Fruit fly (Drosophila melanogaster): ENCODE data around the gene Sec71.

The Sec71 gene

DNA sequence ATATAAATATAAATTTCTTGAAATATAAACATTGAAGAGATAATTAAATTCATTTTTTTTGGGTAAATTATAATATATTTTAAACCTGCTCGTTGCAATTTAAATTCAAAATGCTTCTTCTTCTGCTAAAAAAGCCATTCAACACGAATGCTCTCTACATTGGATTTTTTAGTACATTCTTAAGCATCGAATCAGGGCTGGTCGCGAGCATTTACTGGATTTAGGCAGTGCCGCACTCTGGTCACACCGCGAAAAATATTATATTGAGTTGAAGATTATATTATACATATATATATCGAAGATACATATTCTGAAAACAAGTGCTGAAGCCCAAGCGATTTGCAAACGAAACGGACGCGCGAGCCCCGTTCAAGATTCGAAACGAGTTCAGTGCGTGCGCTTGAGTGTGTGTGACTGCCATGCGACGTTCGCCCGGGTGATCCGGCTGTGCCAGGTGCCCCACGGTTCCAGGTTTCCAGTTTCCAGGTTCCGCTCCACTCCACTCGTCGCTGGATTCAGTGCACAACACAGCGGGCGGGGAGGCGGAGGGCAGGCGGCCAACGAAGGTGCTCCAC is 20.4 kb downstream of the Sec71 start, which contains the start of gene Sos (continued):
- TF ChIP-seq CG12071 (GFP tag; optimal IDR thresholded peaks at IDR 0.05) = no peak
- no peak for TF ChIP-seq CG13296 (GFP tag; optimal IDR thresholded peaks at IDR 0.05)
- TF ChIP-seq pzg (GFP tag; optimal IDR thresholded peaks at IDR 0.05) = peak; percentile 96
- no peak for TF ChIP-seq Ssrp (tag; optimal IDR thresholded peaks at IDR 0.05)
- no peak for TF ChIP-seq Ets65A (GFP tag)
- TF ChIP-seq CG12155 (GFP tag; optimal IDR thresholded peaks at IDR 0.05) = peak; percentile 37
- TF ChIP-seq eyg (GFP tag; optimal IDR thresholded peaks at IDR 0.05) = no peak
- 0 out of 2 replicates have a peak, but pooled peaks have one; percentile 14 for TF ChIP-seq CG32767 (GFP tag; IDR thresholded peaks at IDR 0.05)
- TF ChIP-seq CG32532 (GFP tag; IDR thresholded peaks at IDR 0.05) = 0 out of 2 replicates have a peak, but pooled peaks have one; percentile 9
- TF ChIP-seq Dad (GFP tag; optimal IDR thresholded peaks at IDR 0.05) = no peak
- peak; percentile 32 for TF ChIP-seq Sry-δ (GFP tag; optimal IDR thresholded peaks at IDR 0.05)
- TF ChIP-seq vvl (GFP tag; IDR thresholded peaks at IDR 0.05) = 0 out of 2 replicates have a peak, but pooled peaks have one; percentile 23
- no peak for TF ChIP-seq ATbp (GFP tag; optimal IDR thresholded peaks at IDR 0.05)
- TF ChIP-seq cato (GFP tag; optimal IDR thresholded peaks at IDR 0.05; ENCODE audit: borderline replicate concordance) = no peak
- TF ChIP-seq Dref (GFP tag; IDR thresholded peaks at IDR 0.05) = peak; percentile 54
- TF ChIP-seq CG12659 (GFP tag; optimal IDR thresholded peaks at IDR 0.05) = peak; percentile 84
- TF ChIP-seq luna (GFP tag; optimal IDR thresholded peaks at IDR 0.05) = no peak
- peak; percentile 45; the same call in 1 of the 2 replicates for TF ChIP-seq CG3847 (GFP tag; IDR thresholded peaks at IDR 0.05)
- TF ChIP-seq dmrt11E (tag; optimal IDR thresholded peaks at IDR 0.05) = no peak
- TF ChIP-seq HmgZ (tag; optimal IDR thresholded peaks at IDR 0.05) = peak; percentile 57

DNA sequence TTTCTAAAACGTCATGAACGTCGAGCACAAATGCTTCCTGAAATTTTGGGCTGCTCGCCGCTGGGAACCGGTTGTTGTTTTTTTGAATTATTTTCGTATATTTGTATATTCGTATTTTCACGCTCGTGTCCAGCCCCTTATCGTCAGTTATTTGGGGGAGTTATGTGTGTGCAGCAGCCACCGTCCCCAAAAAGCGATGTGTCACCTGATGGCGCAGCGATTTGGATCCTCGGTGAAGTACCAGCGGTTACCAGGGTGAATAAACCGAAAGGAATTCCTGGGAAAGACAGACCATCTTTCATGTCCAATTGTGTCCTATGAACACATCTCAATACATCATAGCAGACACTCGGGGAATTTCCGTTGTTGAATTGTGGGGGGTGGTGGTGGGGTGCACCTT is 26.9 kb downstream of the Sec71 start:
- TF ChIP-seq crol (GFP tag; IDR thresholded peaks at IDR 0.05) (0 out of 2 replicates have a peak, but pooled peaks have one; percentile 20), Stat92E (GFP tag; optimal IDR thresholded peaks at IDR 0.05) (no peak)

DNA sequence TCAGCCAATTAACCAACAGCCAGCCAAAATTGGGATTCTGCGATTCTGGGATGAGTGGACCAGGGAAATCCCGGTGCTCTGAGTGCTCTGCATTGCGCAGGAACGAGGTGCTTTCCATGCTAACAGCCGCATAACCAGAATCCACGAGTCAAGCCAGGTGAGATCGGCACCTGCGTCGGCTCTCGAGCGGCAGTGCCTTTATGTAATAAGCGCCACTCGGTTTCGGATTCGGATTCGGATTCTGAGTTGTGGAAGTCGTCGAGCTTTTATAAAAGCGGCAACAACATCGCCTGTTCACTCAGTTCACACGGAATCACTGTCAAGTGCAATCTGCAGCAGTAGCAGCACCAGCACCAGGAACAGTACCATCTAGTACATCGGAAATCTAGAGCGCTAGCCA is 27.6 kb downstream of the Sec71 start, which contains the start of gene b:
Gene b (plus strand): TSS at position 301 of the 400 bp plus-strand sequence.
- TF ChIP-seq CG17912 (GFP tag; optimal IDR thresholded peaks at IDR 0.05) (no peak), ato (GFP tag; IDR thresholded peaks at IDR 0.05; ENCODE audit: partially characterized antibody) (no peak), CG4360 (GFP tag; IDR thresholded peaks at IDR 0.05) (no peak), TFAM (GFP tag; optimal IDR thresholded peaks at IDR 0.05) (no peak), CG18262 (tag; optimal IDR thresholded peaks at IDR 0.05) (no peak)

DNA sequence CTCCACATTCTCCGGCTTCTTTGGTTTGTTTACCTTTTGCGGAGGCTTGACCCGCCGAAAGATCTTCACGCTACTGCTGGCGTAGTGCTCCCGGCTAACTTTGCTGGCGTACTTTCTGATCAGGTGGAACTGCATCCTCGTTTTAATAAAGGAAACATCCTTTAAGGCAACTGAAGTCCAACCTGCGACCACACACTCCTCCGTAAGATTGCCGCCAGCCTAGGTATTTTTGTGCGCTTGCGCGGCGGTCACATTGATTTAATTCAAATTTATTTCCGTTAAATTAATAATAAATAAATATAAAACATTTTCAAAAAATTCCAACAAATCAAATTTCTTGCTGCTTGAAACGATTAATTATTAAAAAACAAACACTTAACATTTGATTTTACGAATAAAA is 34.2 kb downstream of the Sec71 start, which contains the start of gene PolG1:
Gene PolG1 (minus strand): TSS at position 216 of the 400 bp plus-strand sequence.
- TF ChIP-seq YL-1 (GFP tag; optimal IDR thresholded peaks at IDR 0.05) = peak; percentile 24
- TF ChIP-seq CG4617 (GFP tag; optimal IDR thresholded peaks at IDR 0.05; ENCODE audit: borderline replicate concordance) = peak; percentile 22
- no peak for TF ChIP-seq repo (GFP tag; optimal IDR thresholded peaks at IDR 0.05)
- no peak for TF ChIP-seq Stat92E (GFP tag; optimal IDR thresholded peaks at IDR 0.05)
- peak; percentile 28; the same call in 1 of the 2 replicates for TF ChIP-seq CG13287 (GFP tag; IDR thresholded peaks at IDR 0.05; ENCODE audit: partially characterized antibody)
- no peak for TF ChIP-seq Meics (GFP tag; optimal IDR thresholded peaks at IDR 0.05)
- TF ChIP-seq Asciz (GFP tag; optimal IDR thresholded peaks at IDR 0.05) = no peak
- no peak for TF ChIP-seq CG12236 (GFP tag; optimal IDR thresholded peaks at IDR 0.05)
- TF ChIP-seq CG9797 (GFP tag; optimal IDR thresholded peaks at IDR 0.05) = peak; percentile 64
- TF ChIP-seq ems (GFP tag; optimal IDR thresholded peaks at IDR 0.05) = no peak
- peak; percentile 29 for TF ChIP-seq pzg (GFP tag; optimal IDR thresholded peaks at IDR 0.05)
- TF ChIP-seq CG34224 (GFP tag; IDR thresholded peaks at IDR 0.05; ENCODE audit: partially characterized antibody) = peak; percentile 20; the same call in 1 of the 3 replicates
- no peak for TF ChIP-seq org-1 (GFP tag; optimal IDR thresholded peaks at IDR 0.05)
- TF ChIP-seq gcm (GFP tag; optimal IDR thresholded peaks at IDR 0.05) = no peak
- TF ChIP-seq sd (tag; optimal IDR thresholded peaks at IDR 0.05) = no peak
- no peak for TF ChIP-seq ERR (GFP tag; optimal IDR thresholded peaks at IDR 0.05)
- no peak for TF ChIP-seq CG1233 (GFP tag; optimal IDR thresholded peaks at IDR 0.05)
- no peak for TF ChIP-seq CG15011 (GFP tag; optimal IDR thresholded peaks at IDR 0.05)
- no peak for TF ChIP-seq onecut (GFP tag; IDR thresholded peaks at IDR 0.05)
- TF ChIP-seq Ada2b (GFP tag; IDR thresholded peaks at IDR 0.05) = no peak
- no peak for TF ChIP-seq CG8089 (GFP tag; optimal IDR thresholded peaks at IDR 0.05)

Data from whole organism, embryonic.